Worm (Caenorhabditis elegans) whole organism, L4 larva: ENCODE data around the gene ntl-9.

ENCODE experiments used
- Y75B8A.6 ChIP-seq: fragments of 200-800 bp; sonication (Bioruptor generic); IDR thresholded peaks from 2 replicates; pipeline ENCODE4 v1.3.6; 2022; ENCODE audit warnings: missing genetic modification reagents, missing genetic modification characterization, missing compliant biosample characterization
- ZK546.5 ChIP-seq, 2 experiments: sonication (generic microtip); optimal IDR thresholded peaks; 2 replicates each; lab custom pipeline; 2017; ENCODE audit warnings: missing biosample characterization in 2 of 2, missing genetic modification characterization in 2 of 2
- ceh-28 ChIP-seq: fragments of 150-350 bp; optimal IDR thresholded peaks from 2 replicates; lab custom pipeline; 2014; ENCODE audit warnings: missing biosample characterization, missing genetic modification reagents, missing genetic modification characterization
- daf-16 ChIP-seq, 3 experiments: sonication (generic microtip); optimal IDR thresholded peaks; 2 replicates each; lab custom pipeline; 2016 to 2017; ENCODE audit warnings: missing genetic modification characterization in 3 of 3, missing genetic modification reagents in 3 of 3, mild to moderate bottlenecking in 2 of 3, missing compliant biosample characterization in 2 of 3, missing biosample characterization in 1 of 3, moderate library complexity in 1 of 3
- daf-8 ChIP-seq: fragments of 200-800 bp; sonication (Bioruptor generic); IDR thresholded peaks from 2 replicates; pipeline ENCODE4 v1.3.6; 2022; ENCODE audit warnings: missing genetic modification characterization, missing compliant biosample characterization
- fos-1 ChIP-seq: fragments of 150-350 bp; optimal IDR thresholded peaks from 2 replicates; lab custom pipeline; 2014; ENCODE audit warnings: missing biosample characterization, missing genetic modification characterization
- lin-39 ChIP-seq: fragments of 150-350 bp; optimal IDR thresholded peaks from 2 replicates; lab custom pipeline; 2014; ENCODE audit warnings: missing biosample characterization, missing genetic modification reagents, missing genetic modification characterization
- pha-4 ChIP-seq, 2 experiments: fragments of 150-350 bp in 1 of 2; fragments of 200-800 bp in 1 of 2; sonication (Bioruptor generic) in 1 of 2; IDR thresholded peaks in 1 of 2; optimal IDR thresholded peaks in 1 of 2; 2 replicates each; pipeline versions ENCODE4 v1.3.6 to Lab custom; 2014 to 2022; ENCODE audit warnings: missing genetic modification characterization in 2 of 2, missing genetic modification reagents in 2 of 2, missing biosample characterization in 1 of 2, missing compliant biosample characterization in 1 of 2
- snpc-1.2 ChIP-seq: fragments of 200-800 bp; sonication (Bioruptor generic); IDR thresholded peaks from 2 replicates; pipeline ENCODE4 v1.3.6; 2022; ENCODE audit warnings: missing genetic modification reagents, missing genetic modification characterization, missing compliant biosample characterization

DNA sequence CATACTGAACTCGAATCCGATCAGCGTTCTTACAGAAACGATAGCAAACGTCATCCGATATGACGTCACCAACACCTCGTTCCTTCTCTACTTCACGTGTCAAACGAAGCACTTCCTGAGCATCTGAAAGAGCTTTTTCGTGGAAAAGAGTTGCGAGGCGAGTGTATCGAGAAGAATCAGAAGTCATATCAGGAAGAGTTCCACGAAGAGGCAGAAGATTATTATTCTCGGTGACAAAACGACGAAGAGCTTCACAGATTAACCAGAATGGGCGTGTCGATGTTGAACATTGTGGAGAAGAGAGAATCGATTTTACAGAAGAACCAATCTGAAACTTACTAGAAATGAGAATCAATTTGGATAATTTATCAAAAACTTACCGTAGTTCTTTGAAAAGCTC is 25.4 kb upstream of the ntl-9 start:
- TF ChIP-seq ceh-28 (tag; lab: Kevin White, UChicago) (no peak), Y75B8A.6 (GFP tag; lab: Robert Waterston, UW) (no peak), daf-8 (GFP tag; lab: Robert Waterston, UW) (no peak), daf-16 (GFP tag; optimal IDR thresholded peaks at IDR 0.05; lab: Kevin White, UChicago) (no peak), daf-16 (tag; optimal IDR thresholded peaks at IDR 0.05; lab: Kevin White, UChicago) (no peak), lin-39 (tag; lab: Kevin White, UChicago) (no peak), fos-1 (tag; lab: Kevin White, UChicago) (no peak), ZK546.5 (tag; optimal IDR thresholded peaks at IDR 0.05; lab: Kevin White, UChicago) (no peak), snpc-1.2 (GFP tag; lab: Robert Waterston, UW) (no peak), pha-4 (GFP tag; IDR thresholded peaks at IDR 0.05; lab: Robert Waterston, UW) (no peak), pha-4 (tag; optimal IDR thresholded peaks at IDR 0.05; lab: Kevin White, UChicago) (no peak)
